Fruit fly (Drosophila melanogaster) whole organism, wandering third instar larva: Measurements from ENCODE around the gene AdamTS-B.
A peak's percentile ranks its signal among the peaks of the same experiment; 100 is the strongest.

ENCODE experiments used
- Abd-B ChIP-seq: fragments of >200 bp; optimal IDR thresholded peaks from 2 replicates; lab custom pipeline; 2017; ENCODE audit warnings: missing biosample characterization, missing genetic modification characterization
- CG9705 ChIP-seq: fragments of 200-800 bp; sonication (Bioruptor generic); optimal IDR thresholded peaks from 2 replicates; lab custom pipeline; 2018; ENCODE audit warnings: missing biosample characterization, mild to moderate bottlenecking, missing genetic modification characterization
- CrebA ChIP-seq: fragments of 200-800 bp; sonication (Bioruptor generic); optimal IDR thresholded peaks from 2 replicates; lab custom pipeline; 2016; ENCODE audit warnings: missing biosample characterization, mild to moderate bottlenecking, missing genetic modification characterization, borderline replicate concordance
- Dfd ChIP-seq: fragments of >200 bp; optimal IDR thresholded peaks from 2 replicates; lab custom pipeline; 2017; ENCODE audit warnings: missing biosample characterization, missing genetic modification characterization
- Dif ChIP-seq: fragments of 200-275, 200-300 bp; sonication (Bioruptor generic); optimal IDR thresholded peaks from 2 replicates; lab custom pipeline; 2018; ENCODE audit warnings: missing biosample characterization, missing genetic modification characterization; ENCODE audit not compliant: partially characterized antibody
- HLH106 ChIP-seq: fragments of 200-800 bp; optimal IDR thresholded peaks from 3 replicates; lab custom pipeline; 2019; ENCODE audit warnings: missing biosample characterization, mild to moderate bottlenecking, missing genetic modification characterization, moderate library complexity
- Hnf4 ChIP-seq: fragments of 200-800 bp; sonication (Bioruptor generic); optimal IDR thresholded peaks from 2 replicates; lab custom pipeline; 2016; ENCODE audit warnings: missing biosample characterization, mild to moderate bottlenecking, missing genetic modification characterization
- Hr83 ChIP-seq: fragments of 200-300 bp; sonication (Bioruptor generic); optimal IDR thresholded peaks from 2 replicates; lab custom pipeline; 2016; ENCODE audit warnings: missing biosample characterization, mild to moderate bottlenecking, missing genetic modification characterization, moderate library complexity; ENCODE audit not compliant: poor library complexity, severe bottlenecking
- Jra ChIP-seq: sonication (Bioruptor generic); optimal IDR thresholded peaks from 2 replicates; lab custom pipeline; 2016; ENCODE audit warnings: missing biosample characterization, missing genetic modification characterization
- Mio ChIP-seq: sonication (Bioruptor generic); optimal IDR thresholded peaks from 2 replicates; lab custom pipeline; 2016; ENCODE audit warnings: missing biosample characterization, missing genetic modification characterization
- Myc ChIP-seq: fragments of >200 bp; optimal IDR thresholded peaks from 2 replicates; lab custom pipeline; 2017
- N ChIP-seq: fragments of >200 bp; optimal IDR thresholded peaks from 2 replicates; lab custom pipeline; 2018; ENCODE audit warnings: missing biosample characterization, missing external identifiers, missing genetic modification characterization
- OdsH ChIP-seq: fragments of 200-800 bp; sonication (Bioruptor generic); optimal IDR thresholded peaks from 2 replicates; lab custom pipeline; 2016; ENCODE audit warnings: missing biosample characterization, mild to moderate bottlenecking, missing genetic modification characterization
- Rel ChIP-seq, 2 experiments: fragments of 200-800 bp; sonication (Bioruptor generic) in 1 of 2; optimal IDR thresholded peaks; 2 replicates in 1 of 2; 3 replicates in 1 of 2; lab custom pipeline; 2016 to 2019; ENCODE audit warnings: mild to moderate bottlenecking in 2 of 2, missing biosample characterization in 2 of 2, missing genetic modification characterization in 2 of 2, moderate library complexity in 1 of 2
- Sp1 ChIP-seq: fragments of 200-800 bp; sonication (Bioruptor generic); optimal IDR thresholded peaks from 3 replicates; lab custom pipeline; 2019; ENCODE audit warnings: missing biosample characterization, mild to moderate bottlenecking, missing genetic modification characterization, moderate library complexity
- Vsx2 ChIP-seq: fragments of 200-300, 225-300 bp; sonication (Bioruptor generic); optimal IDR thresholded peaks from 2 replicates; lab custom pipeline; 2018; ENCODE audit warnings: missing biosample characterization, missing genetic modification characterization; ENCODE audit not compliant: partially characterized antibody
- br ChIP-seq: fragments of 200-800 bp; sonication (Bioruptor generic); optimal IDR thresholded peaks from 2 replicates; lab custom pipeline; 2016; ENCODE audit warnings: missing biosample characterization, missing genetic modification characterization
- brk ChIP-seq: fragments of 200-800 bp; sonication (Bioruptor generic); optimal IDR thresholded peaks from 2 replicates; lab custom pipeline; 2016; ENCODE audit warnings: missing biosample characterization, mild to moderate bottlenecking, missing genetic modification characterization
- dl ChIP-seq, 2 experiments: fragments of 175-275, 200-275 bp in 1 of 2; fragments of 200-275 bp in 1 of 2; sonication (Bioruptor generic); optimal IDR thresholded peaks; lab custom pipeline; 2018; ENCODE audit warnings: mild to moderate bottlenecking in 2 of 2, missing biosample characterization in 2 of 2, missing genetic modification characterization in 2 of 2, moderate library complexity in 2 of 2; ENCODE audit not compliant: partially characterized antibody in 2 of 2, insufficient read depth in 1 of 2
- dmrt93B ChIP-seq: fragments of 200-800 bp; sonication (Bioruptor generic); optimal IDR thresholded peaks from 2 replicates; lab custom pipeline; 2018; ENCODE audit warnings: missing biosample characterization, mild to moderate bottlenecking, missing genetic modification characterization
- dsf ChIP-seq: sonication (Bioruptor generic); optimal IDR thresholded peaks from 2 replicates; lab custom pipeline; 2016; ENCODE audit warnings: missing biosample characterization, missing genetic modification characterization, borderline replicate concordance
- ey ChIP-seq: fragments of 200-800 bp; sonication (Bioruptor generic); optimal IDR thresholded peaks from 2 replicates; lab custom pipeline; 2016; ENCODE audit warnings: missing biosample characterization, missing genetic modification characterization
- foxo ChIP-seq, 2 experiments: fragments of 200-800 bp; sonication (Bioruptor generic); optimal IDR thresholded peaks; 2 replicates in 1 of 2; 3 replicates in 1 of 2; lab custom pipeline; 2016 to 2017; ENCODE audit warnings: missing biosample characterization in 2 of 2, missing genetic modification characterization in 2 of 2
- fru ChIP-seq: fragments of 200-800 bp; sonication (Bioruptor generic); optimal IDR thresholded peaks from 3 replicates; lab custom pipeline; 2016; ENCODE audit warnings: missing biosample characterization, mild to moderate bottlenecking, missing genetic modification characterization
- h ChIP-seq: fragments of 200-800 bp; sonication (Bioruptor generic); optimal IDR thresholded peaks from 3 replicates; lab custom pipeline; 2016; ENCODE audit warnings: missing biosample characterization, mild to moderate bottlenecking, missing genetic modification characterization
- jim ChIP-seq: fragments of 175-275, 200-325 bp; sonication (Bioruptor generic); optimal IDR thresholded peaks from 2 replicates; lab custom pipeline; 2016; ENCODE audit warnings: missing biosample characterization, mild to moderate bottlenecking, missing genetic modification characterization
- lola ChIP-seq: fragments of >200 bp; optimal IDR thresholded peaks from 2 replicates; lab custom pipeline; 2017; ENCODE audit warnings: missing biosample characterization, missing genetic modification characterization
- pan ChIP-seq: fragments of >200 bp; optimal IDR thresholded peaks from 2 replicates; lab custom pipeline; 2017
- psq ChIP-seq: fragments of 200-800 bp; sonication (Bioruptor generic); optimal IDR thresholded peaks from 3 replicates; lab custom pipeline; 2017; ENCODE audit warnings: missing biosample characterization, mild to moderate bottlenecking, missing genetic modification characterization, moderate library complexity
- rgr ChIP-seq: fragments of 200-800 bp; sonication (Bioruptor generic); optimal IDR thresholded peaks from 3 replicates; lab custom pipeline; 2016; ENCODE audit warnings: missing biosample characterization, mild to moderate bottlenecking, missing genetic modification characterization
- sage ChIP-seq: fragments of 200-800 bp; sonication (Bioruptor generic); optimal IDR thresholded peaks from 2 replicates; lab custom pipeline; 2016; ENCODE audit warnings: missing biosample characterization, mild to moderate bottlenecking, missing genetic modification characterization
- tai ChIP-seq: sonication (Bioruptor generic); optimal IDR thresholded peaks from 2 replicates; lab custom pipeline; 2016; ENCODE audit warnings: missing biosample characterization, missing genetic modification characterization
- usp ChIP-seq: fragments of >200 bp; optimal IDR thresholded peaks from 2 replicates; lab custom pipeline; 2017; ENCODE audit warnings: missing biosample characterization, missing genetic modification characterization

Gene AdamTS-B

DNA sequence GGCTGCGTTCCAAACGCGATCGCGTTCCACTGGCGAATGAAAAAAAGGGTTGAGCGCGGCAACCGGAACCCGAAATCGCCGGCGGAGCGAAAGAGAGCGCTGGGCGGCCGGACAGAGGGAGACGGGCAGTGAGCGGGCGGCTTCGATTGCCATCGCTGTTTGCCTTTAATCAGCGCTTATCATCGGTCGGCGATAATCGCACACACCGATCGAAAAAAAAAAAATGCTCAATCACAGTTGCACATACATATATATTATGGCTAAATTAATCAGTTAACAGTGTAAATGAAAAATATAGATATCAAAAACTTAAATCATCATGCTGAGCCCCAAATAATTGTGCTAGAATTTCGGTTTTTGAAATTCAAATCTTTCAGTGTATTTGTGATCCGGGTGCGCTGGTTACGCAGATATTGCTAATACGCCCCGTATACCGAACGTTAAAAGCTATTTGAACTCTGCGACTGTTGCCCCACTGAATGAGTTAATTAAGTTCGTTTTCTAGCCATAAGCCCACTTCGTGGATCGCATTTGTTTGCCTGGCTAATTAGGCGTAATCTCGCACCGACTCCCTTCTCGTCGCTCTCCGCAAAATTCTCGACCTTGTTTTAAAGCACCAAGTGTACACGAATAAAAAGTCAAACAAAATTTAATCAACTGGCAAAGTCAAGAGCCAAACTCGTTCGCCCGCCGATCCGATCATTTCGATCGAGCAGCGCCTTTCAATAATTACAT is 19.6 kb downstream of the AdamTS-B start, which contains the start of gene CG33080:
TSS of gene CG33080 (minus strand) at position 38 of the 735 bp plus-strand sequence.
- TF ChIP-seq fru (GFP tag; lab: Kevin White, UChicago): peak; percentile 1
- TF ChIP-seq h (GFP tag; lab: Kevin White, UChicago): peak; percentile 55
- peak; percentile 7 for TF ChIP-seq HLH106 (tag; lab: Kevin White, UChicago)
- TF ChIP-seq rgr (GFP tag; lab: Kevin White, UChicago): peak; percentile 13
- TF ChIP-seq br (GFP tag; lab: Kevin White, UChicago): peak; percentile 15
- peak in 1 of 2 experiments; percentile 23 for TF ChIP-seq foxo (GFP tag; optimal IDR thresholded peaks at IDR 0.05; lab: Kevin White, UChicago)
- peak; percentile 97 for TF ChIP-seq Vsx2
- no peak for TF ChIP-seq CrebA (GFP tag; lab: Kevin White, UChicago)
- TF ChIP-seq Mio (GFP tag; lab: Kevin White, UChicago): no peak
- TF ChIP-seq Hnf4 (GFP tag; lab: Kevin White, UChicago): peak; percentile 27
- no peak for TF ChIP-seq Dfd (GFP tag; lab: Kevin White, UChicago)
- TF ChIP-seq sage: no peak

DNA sequence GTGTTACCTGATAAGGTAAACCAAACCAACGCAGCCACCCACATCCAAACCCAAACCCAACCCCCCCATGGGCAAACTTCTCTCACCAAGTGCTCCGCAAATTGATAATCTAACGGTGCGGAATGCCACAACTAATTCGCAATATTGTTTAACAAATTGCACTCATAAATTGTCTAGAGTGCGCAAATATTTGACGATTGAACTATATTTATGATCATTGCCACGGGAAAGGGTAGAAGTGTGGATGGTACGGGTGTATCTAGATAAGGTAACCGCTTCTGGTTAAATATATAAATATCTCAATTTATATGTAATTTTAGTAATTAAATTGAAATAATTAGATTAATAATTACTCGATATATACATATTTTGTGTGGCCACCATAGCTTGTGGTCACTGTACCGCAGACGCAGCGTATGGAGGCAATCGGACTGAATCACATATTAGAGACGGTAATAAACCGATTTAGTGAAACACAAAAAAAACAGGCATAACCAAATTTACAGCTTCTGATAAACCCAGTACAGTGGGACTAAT is 20.2 kb downstream of the AdamTS-B start:
- TF ChIP-seq Sp1: peak; percentile 81
- TF ChIP-seq usp (GFP tag; lab: Kevin White, UChicago): no peak
- no peak for TF ChIP-seq Rel (GFP tag; optimal IDR thresholded peaks at IDR 0.05; lab: Kevin White, UChicago)
- TF ChIP-seq Rel (tag; optimal IDR thresholded peaks at IDR 0.05; lab: Kevin White, UChicago): peak; percentile 67
- TF ChIP-seq h (GFP tag; lab: Kevin White, UChicago): peak; percentile 70
- peak; percentile 59 for TF ChIP-seq CG9705 (GFP tag; lab: Kevin White, UChicago)
- TF ChIP-seq brk (GFP tag; lab: Kevin White, UChicago): peak; percentile 45
- TF ChIP-seq dmrt93B (GFP tag; lab: Kevin White, UChicago): peak; percentile 42
- TF ChIP-seq fru (GFP tag; lab: Kevin White, UChicago): peak; percentile 67
- no peak for TF ChIP-seq Dif (GFP tag; lab: Kevin White, UChicago)
- peak; percentile 46 for TF ChIP-seq ey
- no peak for TF ChIP-seq Vsx2
- TF ChIP-seq OdsH (GFP tag; lab: Kevin White, UChicago): peak; percentile 72
- TF ChIP-seq rgr (GFP tag; lab: Kevin White, UChicago): peak; percentile 84
- peak; percentile 55 for TF ChIP-seq Hnf4 (GFP tag; lab: Kevin White, UChicago)
- TF ChIP-seq jim: no peak
- TF ChIP-seq foxo (GFP tag; optimal IDR thresholded peaks at IDR 0.05; lab: Kevin White, UChicago): peak in 1 of 2 experiments; percentile 83
- peak; percentile 55 for TF ChIP-seq psq (GFP tag; lab: Kevin White, UChicago)
- peak; percentile 39 for TF ChIP-seq br (GFP tag; lab: Kevin White, UChicago)
- peak; percentile 52 for TF ChIP-seq sage
- TF ChIP-seq HLH106 (tag; lab: Kevin White, UChicago): peak; percentile 84

DNA sequence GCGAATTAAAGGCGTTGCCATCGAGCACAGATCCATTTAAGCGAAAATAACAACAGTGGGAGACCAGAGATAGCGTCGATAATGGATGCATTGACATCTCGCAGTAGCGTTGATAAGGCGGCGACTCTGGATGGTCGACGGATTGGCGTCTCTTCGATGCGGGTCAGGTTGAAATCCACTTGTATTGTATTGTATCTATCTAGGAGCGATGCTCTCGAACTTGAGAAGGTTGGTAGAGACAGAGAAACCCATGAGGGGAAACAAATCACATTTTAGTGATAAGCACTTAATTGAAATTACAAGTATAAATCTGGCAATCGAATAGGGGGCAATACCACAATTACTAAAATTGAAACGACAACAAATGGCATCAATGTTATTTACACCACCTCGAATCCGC is 25.2 kb downstream of the AdamTS-B start:
- TF ChIP-seq Sp1: no peak
- no peak for TF ChIP-seq Rel (GFP tag; optimal IDR thresholded peaks at IDR 0.05; lab: Kevin White, UChicago)
- TF ChIP-seq Rel (tag; optimal IDR thresholded peaks at IDR 0.05; lab: Kevin White, UChicago): peak; percentile 44
- no peak for TF ChIP-seq Jra
- TF ChIP-seq CG9705 (GFP tag; lab: Kevin White, UChicago): no peak
- no peak for TF ChIP-seq pan (lab: Kevin White, UChicago)
- no peak for TF ChIP-seq Dif (GFP tag; lab: Kevin White, UChicago)
- TF ChIP-seq rgr (GFP tag; lab: Kevin White, UChicago): no peak

DNA sequence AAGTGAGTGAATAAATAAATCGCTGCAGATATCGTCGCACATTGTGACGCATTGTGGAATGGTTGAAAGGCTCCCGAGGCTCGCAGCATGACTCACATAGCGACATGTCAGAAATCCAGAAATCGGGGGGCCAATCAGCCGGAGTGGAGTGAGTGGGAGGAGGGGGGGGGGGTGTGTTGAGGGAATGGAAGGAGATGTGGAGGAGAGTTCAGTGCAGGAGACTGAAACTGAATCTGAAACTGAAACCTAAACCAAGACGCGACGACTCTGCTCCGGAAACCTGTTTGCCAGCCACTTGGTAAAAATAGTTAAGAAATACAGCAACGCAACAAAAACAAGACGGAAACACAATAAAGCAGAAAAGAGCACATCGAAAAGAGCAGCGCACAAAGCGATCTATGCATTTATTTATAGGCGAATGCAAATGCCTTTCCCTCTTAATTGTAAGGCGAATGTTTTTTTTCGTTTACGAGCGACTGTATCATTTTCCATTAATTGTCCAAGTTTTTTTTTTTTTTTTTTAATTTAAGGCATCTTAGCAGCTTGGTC is 25.9 kb downstream of the AdamTS-B start:
- TF ChIP-seq psq (GFP tag; lab: Kevin White, UChicago) (no peak), Rel (GFP tag; optimal IDR thresholded peaks at IDR 0.05; lab: Kevin White, UChicago) (no peak), Rel (tag; optimal IDR thresholded peaks at IDR 0.05; lab: Kevin White, UChicago) (no peak), Myc (lab: Kevin White, UChicago) (no peak), Hnf4 (GFP tag; lab: Kevin White, UChicago) (no peak), jim (no peak), Dif (GFP tag; lab: Kevin White, UChicago) (no peak), N (GFP tag; lab: Kevin White, UChicago) (no peak), lola (GFP tag; lab: Kevin White, UChicago) (no peak), tai (GFP tag; lab: Kevin White, UChicago) (no peak), br (GFP tag; lab: Kevin White, UChicago) (no peak), Hr83 (GFP tag; lab: Kevin White, UChicago) (no peak), Mio (GFP tag; lab: Kevin White, UChicago) (no peak), Abd-B (GFP tag; lab: Kevin White, UChicago) (no peak), dsf (no peak), pan (lab: Kevin White, UChicago) (no peak), HLH106 (tag; lab: Kevin White, UChicago) (no peak), dmrt93B (GFP tag; lab: Kevin White, UChicago) (no peak), Dfd (GFP tag; lab: Kevin White, UChicago) (no peak), dl (GFP tag; optimal IDR thresholded peaks at IDR 0.05; lab: Kevin White, UChicago; ENCODE audit: insufficient read depth in 1 of 2, partially characterized antibody in 2 of 2) (no peak)
- TF ChIP-seq, all 38 proteins: peak for 0
